Fruit fly (Drosophila melanogaster): ENCODE measurements around the gene Nek2.

Gene Nek2

DNA sequence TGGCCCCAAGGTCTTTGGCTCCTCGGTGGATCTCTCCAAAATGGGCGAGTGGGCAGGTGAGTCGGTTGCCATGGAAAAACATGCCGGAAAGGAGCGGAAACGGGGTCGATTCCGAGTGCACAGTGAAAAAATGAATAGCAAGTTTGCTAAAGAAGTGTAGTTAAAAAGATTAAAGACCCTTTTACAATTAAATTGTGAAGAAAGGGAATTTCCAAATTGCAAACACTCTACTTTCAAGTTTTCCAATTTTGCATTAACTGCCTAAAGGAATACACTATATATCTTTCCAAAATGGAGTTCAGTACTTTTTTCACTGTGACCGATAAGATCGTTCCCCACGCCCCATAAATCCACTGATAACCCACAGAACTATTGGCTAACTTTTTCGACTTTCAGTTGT, 18.0 kb upstream of the Nek2 start (continued):
- TF ChIP-seq CG3407 (GFP tag; optimal IDR thresholded peaks at IDR 0.05) (no peak), CG4328 (GFP tag; optimal IDR thresholded peaks at IDR 0.05) (no peak), Sox100B (GFP tag; optimal IDR thresholded peaks at IDR 0.05) (no peak), Rx (GFP tag; IDR thresholded peaks at IDR 0.05) (no peak), CG7786 (GFP tag; optimal IDR thresholded peaks at IDR 0.05) (peak; percentile 20), dmrt99B (tag; optimal IDR thresholded peaks at IDR 0.05) (no peak), Nf-YA (GFP tag; IDR thresholded peaks at IDR 0.05) (no peak), dan (GFP tag; IDR thresholded peaks at IDR 0.05) (no peak), fd96Cb (tag; optimal IDR thresholded peaks at IDR 0.05) (peak; percentile 21), lab (GFP tag; optimal IDR thresholded peaks at IDR 0.05) (peak; percentile 63), slou (GFP tag; optimal IDR thresholded peaks at IDR 0.05) (no peak), Awh (GFP tag; IDR thresholded peaks at IDR 0.05) (no peak), Ets65A (GFP tag) (no peak), bigmax (GFP tag; optimal IDR thresholded peaks at IDR 0.05) (no peak), Meics (GFP tag; optimal IDR thresholded peaks at IDR 0.05) (peak; percentile 42), CG3847 (GFP tag; IDR thresholded peaks at IDR 0.05) (no peak), Sox102F (GFP tag; optimal IDR thresholded peaks at IDR 0.05) (no peak), nerfin-2 (GFP tag; IDR thresholded peaks at IDR 0.05; ENCODE audit: partially characterized antibody) (no peak), CG32772 (GFP tag; IDR thresholded peaks at IDR 0.05) (no peak), Sry-δ (GFP tag; optimal IDR thresholded peaks at IDR 0.05) (no peak), bab2 (GFP tag; optimal IDR thresholded peaks at IDR 0.05) (peak; percentile 13), YL-1 (GFP tag; optimal IDR thresholded peaks at IDR 0.05) (no peak), psq (GFP tag; optimal IDR thresholded peaks at IDR 0.05) (no peak), gt (GFP tag; IDR thresholded peaks at IDR 0.05) (no peak), CG11695 (GFP tag; IDR thresholded peaks at IDR 0.05) (0 out of 3 replicates have a peak, but pooled peaks have one; percentile 21), CG9215 (GFP tag; IDR thresholded peaks at IDR 0.05) (no peak), CG1233 (GFP tag; optimal IDR thresholded peaks at IDR 0.05) (no peak), sima (GFP tag; optimal IDR thresholded peaks at IDR 0.05) (no peak), run (tag; optimal IDR thresholded peaks at IDR 0.05) (no peak), CG6683 (GFP tag; optimal IDR thresholded peaks at IDR 0.05) (no peak), CG13123 (GFP tag; optimal IDR thresholded peaks at IDR 0.05) (no peak), chn (GFP tag; optimal IDR thresholded peaks at IDR 0.05) (no peak), pros (GFP tag; optimal IDR thresholded peaks at IDR 0.05) (no peak), hth (optimal IDR thresholded peaks at IDR 0.05) (no peak), H15 (GFP tag; IDR thresholded peaks at IDR 0.05) (no peak), nom (GFP tag; optimal IDR thresholded peaks at IDR 0.05) (no peak), ewg (GFP tag; optimal IDR thresholded peaks at IDR 0.05) (no peak), CG17385 (GFP tag; optimal IDR thresholded peaks at IDR 0.05) (peak; percentile 5), chm (GFP tag; IDR thresholded peaks at IDR 0.05) (0 out of 2 replicates have a peak, but pooled peaks have one; percentile 51), pzg (GFP tag; optimal IDR thresholded peaks at IDR 0.05) (no peak), CG7357 (GFP tag; IDR thresholded peaks at IDR 0.05) (no peak), CG15601 (tag; optimal IDR thresholded peaks at IDR 0.05) (no peak), CG16863 (GFP tag; optimal IDR thresholded peaks at IDR 0.05) (no peak), CG34376 (GFP tag; optimal IDR thresholded peaks at IDR 0.05) (no peak), CG14965 (GFP tag; optimal IDR thresholded peaks at IDR 0.05; ENCODE audit: borderline replicate concordance) (no peak), bowl (GFP tag; IDR thresholded peaks at IDR 0.05) (no peak), jing (GFP tag; optimal IDR thresholded peaks at IDR 0.05) (no peak), Opbp (GFP tag; IDR thresholded peaks at IDR 0.05; ENCODE audit: partially characterized antibody) (no peak), CG8765 (GFP tag; IDR thresholded peaks at IDR 0.05) (no peak), ftz-f1 (GFP tag; optimal IDR thresholded peaks at IDR 0.05) (no peak), Gug (GFP tag; IDR thresholded peaks at IDR 0.05) (no peak), Dbx (GFP tag; IDR thresholded peaks at IDR 0.05) (no peak), so (GFP tag; IDR thresholded peaks at IDR 0.05) (no peak)

Data from whole organism, embryonic.